Fruit fly (Drosophila melanogaster): Measurements from ENCODE around the gene Hex-A.

Hex-A gene

DNA sequence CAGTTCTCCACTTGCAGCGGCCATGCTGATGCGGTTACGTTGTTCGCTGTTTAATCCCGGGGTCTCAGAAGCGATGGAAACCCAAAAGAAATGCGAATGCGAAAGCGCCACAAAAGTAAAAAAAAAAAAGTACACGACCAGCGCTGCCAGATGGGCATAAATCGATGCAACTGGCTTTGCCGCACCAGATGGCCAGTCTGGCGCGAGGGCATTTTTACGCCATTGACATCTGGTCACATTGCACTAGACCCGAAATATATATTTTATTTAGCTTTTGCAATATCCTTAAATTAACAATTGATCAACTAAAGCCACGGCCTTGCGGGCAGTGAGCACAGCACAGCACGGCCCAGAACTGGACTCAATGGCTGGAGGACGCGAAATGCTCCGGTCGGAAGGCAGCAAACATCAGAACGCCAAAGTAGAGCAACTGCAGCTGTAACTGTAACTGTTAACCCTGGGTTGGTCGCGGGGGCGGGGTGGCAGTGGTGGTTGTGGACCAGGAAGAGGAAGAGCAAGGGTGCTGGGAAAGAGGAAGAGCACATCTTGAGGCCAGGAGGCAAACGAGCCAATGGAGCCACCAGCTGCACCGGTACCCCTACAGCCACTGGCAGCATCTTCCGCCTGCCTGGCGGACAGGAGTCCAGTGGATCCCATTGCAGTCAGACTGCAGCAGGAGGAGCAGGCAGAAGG is 23.4 kb downstream of the Hex-A start, which contains the start of the genes LysRS and Hecw:
Gene LysRS (minus strand): TSS at position 158 of the 693 bp plus-strand sequence.
Gene Hecw (plus strand): TSS at position 220 of the 693 bp plus-strand sequence.
- TF ChIP-seq zfh1 (GFP tag; IDR thresholded peaks at IDR 0.05) (no peak), CG11695 (GFP tag; IDR thresholded peaks at IDR 0.05) (no peak), odd (GFP tag; optimal IDR thresholded peaks at IDR 0.05) (no peak), Scr (GFP tag; IDR thresholded peaks at IDR 0.05; ENCODE audit: partially characterized antibody) (peak; percentile 41; the same call in 1 of the 2 replicates), CG2875 (GFP tag; optimal IDR thresholded peaks at IDR 0.05) (no peak), amos (GFP tag; IDR thresholded peaks at IDR 0.05; ENCODE audit: partially characterized antibody) (peak; percentile 49; the same call in 1 of the 2 replicates), CG32767 (GFP tag; IDR thresholded peaks at IDR 0.05) (no peak), CG8089 (GFP tag; optimal IDR thresholded peaks at IDR 0.05) (no peak), gt (GFP tag; IDR thresholded peaks at IDR 0.05) (no peak), Myb (GFP tag; optimal IDR thresholded peaks at IDR 0.05) (peak; percentile 58), klu (GFP tag; IDR thresholded peaks at IDR 0.05) (no peak), gcm2 (GFP tag; optimal IDR thresholded peaks at IDR 0.05) (no peak), lmd (GFP tag; IDR thresholded peaks at IDR 0.05) (no peak), CG4424 (GFP tag; optimal IDR thresholded peaks at IDR 0.05) (no peak), B-H1 (GFP tag; IDR thresholded peaks at IDR 0.05) (no peak), nerfin-2 (GFP tag; IDR thresholded peaks at IDR 0.05; ENCODE audit: partially characterized antibody) (no peak), chn (GFP tag; optimal IDR thresholded peaks at IDR 0.05) (no peak), GATAe (GFP tag; conservative IDR thresholded peaks at IDR 0.05) (no peak), crp (GFP tag; optimal IDR thresholded peaks at IDR 0.05) (peak in 1 of 2 experiments; percentile 42), ems (GFP tag; optimal IDR thresholded peaks at IDR 0.05) (no peak), CG31224 (GFP tag; IDR thresholded peaks at IDR 0.05) (no peak), Doc3 (GFP tag; IDR thresholded peaks at IDR 0.05; ENCODE audit: partially characterized antibody) (0 out of 3 replicates have a peak, but pooled peaks have one; percentile 16), Hr3 (GFP tag; optimal IDR thresholded peaks at IDR 0.05) (no peak), E2f1 (GFP tag; IDR thresholded peaks at IDR 0.05) (no peak), Ptx1 (GFP tag; IDR thresholded peaks at IDR 0.05) (no peak), sr (GFP tag; IDR thresholded peaks at IDR 0.05) (no peak), CG12769 (tag; optimal IDR thresholded peaks at IDR 0.05) (no peak), Asciz (GFP tag; optimal IDR thresholded peaks at IDR 0.05) (no peak), exex (tag; optimal IDR thresholded peaks at IDR 0.05) (no peak), CG13775 (GFP tag; optimal IDR thresholded peaks at IDR 0.05) (no peak), CG34376 (GFP tag; optimal IDR thresholded peaks at IDR 0.05) (no peak), Camta (GFP tag; optimal IDR thresholded peaks at IDR 0.05) (no peak), CG9797 (GFP tag; optimal IDR thresholded peaks at IDR 0.05) (peak; percentile 84), bsh (GFP tag; optimal IDR thresholded peaks at IDR 0.05) (no peak), NFAT (GFP tag; IDR thresholded peaks at IDR 0.05) (no peak), Stat92E (GFP tag; optimal IDR thresholded peaks at IDR 0.05) (no peak), trh (GFP tag; optimal IDR thresholded peaks at IDR 0.05) (no peak), schlank (tag; optimal IDR thresholded peaks at IDR 0.05) (no peak), CG6765 (GFP tag; optimal IDR thresholded peaks at IDR 0.05) (no peak), dimm (GFP tag; IDR thresholded peaks at IDR 0.05) (no peak), CG17568 (GFP tag; optimal IDR thresholded peaks at IDR 0.05) (no peak), bab2 (GFP tag; optimal IDR thresholded peaks at IDR 0.05) (no peak), bigmax (GFP tag; optimal IDR thresholded peaks at IDR 0.05) (peak; percentile 97), CG9932 (GFP tag; IDR thresholded peaks at IDR 0.05) (no peak), Rfx (GFP tag; IDR thresholded peaks at IDR 0.05) (0 out of 2 replicates have a peak, but pooled peaks have one; percentile 12), CG8765 (GFP tag; IDR thresholded peaks at IDR 0.05) (no peak), CG31365 (tag; optimal IDR thresholded peaks at IDR 0.05) (no peak), Optix (GFP tag; IDR thresholded peaks at IDR 0.05) (no peak), CG33213 (GFP tag; optimal IDR thresholded peaks at IDR 0.05) (peak; percentile 18), CG12942 (GFP tag; optimal IDR thresholded peaks at IDR 0.05) (no peak)

All from whole organism, embryonic.